Worm (Caenorhabditis elegans): ENCODE results near the gene M151.10.

DNA sequence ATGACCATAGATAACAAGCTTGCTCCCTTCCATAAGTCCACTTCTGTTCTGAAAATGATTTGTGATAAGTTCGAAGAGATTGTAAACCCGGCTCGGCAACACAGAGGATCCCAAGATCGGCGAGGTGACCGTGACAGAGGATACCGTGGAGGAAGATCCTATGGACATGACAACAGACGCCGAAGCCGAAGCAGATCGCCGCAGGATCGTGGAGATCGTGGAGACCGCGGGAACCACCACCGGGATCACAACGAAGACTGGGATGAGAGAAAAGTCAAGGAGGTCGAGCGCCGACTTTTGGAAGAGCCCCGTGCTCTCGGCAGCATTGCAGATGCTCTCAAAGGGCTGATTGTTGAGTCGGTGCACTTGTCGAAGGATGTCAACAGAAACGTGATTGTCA, 35.5 kb downstream of the M151.10 start:
- TF ChIP-seq hnd-1 (tag; optimal IDR thresholded peaks at IDR 0.05) (no peak), ama-1 (optimal IDR thresholded peaks at IDR 0.05) (no peak), hmg-4 (GFP tag; optimal IDR thresholded peaks at IDR 0.05) (no peak), sea-1 (GFP tag; conservative IDR thresholded peaks at IDR 0.05) (no peak), B0310.2 (tag; optimal IDR thresholded peaks at IDR 0.05) (no peak), F13C5.2 (tag; optimal IDR thresholded peaks at IDR 0.05) (no peak), flt-1 (GFP tag; IDR thresholded peaks at IDR 0.05) (no peak), ets-7 (tag; optimal IDR thresholded peaks at IDR 0.05) (no peak), tbx-37 (GFP tag; conservative IDR thresholded peaks at IDR 0.05) (no peak), scrt-1 (GFP tag; IDR thresholded peaks at IDR 0.05) (no peak)
